Fruit fly (Drosophila melanogaster): ENCODE data around the gene twit.
A peak's percentile ranks its signal among the peaks of the same experiment; 100 is the strongest.

The twit gene

dm6 chr2L:20880476-20880875 is 28.1 kb downstream of the twit start (continued):
- TF ChIP-seq trh (GFP tag; optimal IDR thresholded peaks at IDR 0.05), result no peak
- TF ChIP-seq bsh (GFP tag; optimal IDR thresholded peaks at IDR 0.05), result no peak
- no peak for TF ChIP-seq Gsc (GFP tag; IDR thresholded peaks at IDR 0.05)

- TF ChIP-seq CG17186 (GFP tag; optimal IDR thresholded peaks at IDR 0.05) (no peak), sens (GFP tag) (peak; percentile 87), CG17359 (tag; optimal IDR thresholded peaks at IDR 0.05) (peak; percentile 26), CHES-1-like (GFP tag; optimal IDR thresholded peaks at IDR 0.05) (peak; percentile 9), CG4854 (GFP tag; optimal IDR thresholded peaks at IDR 0.05) (no peak), chn (GFP tag; optimal IDR thresholded peaks at IDR 0.05) (no peak), bsh (GFP tag; optimal IDR thresholded peaks at IDR 0.05) (peak in 1 of 2 experiments; percentile 22), CG8359 (GFP tag; optimal IDR thresholded peaks at IDR 0.05; ENCODE audit: borderline replicate concordance) (no peak), bigmax (GFP tag; optimal IDR thresholded peaks at IDR 0.05) (no peak), cad (GFP tag; optimal IDR thresholded peaks at IDR 0.05) (no peak), CG13775 (GFP tag; optimal IDR thresholded peaks at IDR 0.05) (peak; percentile 0), seq (GFP tag; IDR thresholded peaks at IDR 0.05) (0 out of 2 replicates have a peak, but pooled peaks have one; percentile 32), Aef1 (GFP tag; IDR thresholded peaks at IDR 0.05) (peak; percentile 54; the same call in 2 of the 3 replicates), BEAF-32 (GFP tag; optimal IDR thresholded peaks at IDR 0.05) (no peak), Dek (tag; optimal IDR thresholded peaks at IDR 0.05) (peak; percentile 31), eyg (GFP tag; optimal IDR thresholded peaks at IDR 0.05) (peak; percentile 5), Trl (optimal IDR thresholded peaks at IDR 0.05) (no peak), Trl (GFP tag; optimal IDR thresholded peaks at IDR 0.05) (peak; percentile 13), mirr (GFP tag; optimal IDR thresholded peaks at IDR 0.05) (no peak), CG17385 (GFP tag; optimal IDR thresholded peaks at IDR 0.05) (no peak), trem (tag; optimal IDR thresholded peaks at IDR 0.05) (no peak), HLH54F (GFP tag; optimal IDR thresholded peaks at IDR 0.05) (peak; percentile 59), crc (GFP tag; optimal IDR thresholded peaks at IDR 0.05) (no peak), tna (GFP tag; IDR thresholded peaks at IDR 0.05; ENCODE audit: partially characterized antibody) (no peak), E2f1 (GFP tag; IDR thresholded peaks at IDR 0.05) (peak; percentile 53; the same call in 1 of the 2 replicates), Nf-YA (GFP tag; IDR thresholded peaks at IDR 0.05) (0 out of 2 replicates have a peak, but pooled peaks have one; percentile 25), CG4820 (GFP tag; optimal IDR thresholded peaks at IDR 0.05) (peak; percentile 26), gt (GFP tag; IDR thresholded peaks at IDR 0.05) (no peak), Rfx (GFP tag; IDR thresholded peaks at IDR 0.05) (peak; percentile 85), CG9817 (tag; optimal IDR thresholded peaks at IDR 0.05) (peak; percentile 51), wor (GFP tag; IDR thresholded peaks at IDR 0.05) (no peak; the same call in 1 of the 2 replicates), HHEX (GFP tag; optimal IDR thresholded peaks at IDR 0.05) (peak; percentile 63), Hey (tag; optimal IDR thresholded peaks at IDR 0.05) (no peak), hb (GFP tag; IDR thresholded peaks at IDR 0.05; ENCODE audit: partially characterized antibody) (no peak), ash1 (GFP tag; optimal IDR thresholded peaks at IDR 0.05) (no peak), CG12236 (GFP tag; optimal IDR thresholded peaks at IDR 0.05) (no peak), disco-r (GFP tag; optimal IDR thresholded peaks at IDR 0.05) (no peak), CG1024 (GFP tag; IDR thresholded peaks at IDR 0.05) (no peak), kah (GFP tag; optimal IDR thresholded peaks at IDR 0.05) (no peak), Kr (GFP tag; optimal IDR thresholded peaks at IDR 0.05) (no peak), HLH3B (GFP tag; IDR thresholded peaks at IDR 0.05) (0 out of 2 replicates have a peak, but pooled peaks have one; percentile 53), Med (GFP tag) (peak; percentile 94), ken (GFP tag; IDR thresholded peaks at IDR 0.05) (0 out of 3 replicates have a peak, but pooled peaks have one; percentile 33), MESR4 (GFP tag; optimal IDR thresholded peaks at IDR 0.05) (no peak), Hsf (GFP tag; optimal IDR thresholded peaks at IDR 0.05) (peak; percentile 64), HLH4C (GFP tag; IDR thresholded peaks at IDR 0.05; ENCODE audit: partially characterized antibody) (no peak)
Measured at dm6 chr2L:20881353-20882079, 29.1 kb downstream of the twit start.

Data from whole organism, embryonic.